Fruit fly (Drosophila melanogaster) whole organism, embryonic: ENCODE results near the gene CG43998.

ENCODE experiments used
- Ada2b ChIP-seq: fragments of 200-800 bp; sonication (Bioruptor generic); IDR thresholded peaks from 2 replicates; pipeline ENCODE4 v1.3.6; 2022; ENCODE audit warnings: missing biosample characterization, missing genetic modification characterization
- Asciz ChIP-seq: fragments of 200-800 bp; sonication (Bioruptor generic); optimal IDR thresholded peaks from 2 replicates; lab custom pipeline; 2017; ENCODE audit warnings: missing biosample characterization, mild to moderate bottlenecking, missing genetic modification characterization, missing genetic modification reagents
- Atf-2 ChIP-seq: fragments of 200-800 bp; sonication (Bioruptor generic); optimal IDR thresholded peaks from 2 replicates; lab custom pipeline; 2016; ENCODE audit warnings: missing biosample characterization, missing genetic modification characterization
- Atf3 ChIP-seq: fragments of 200-800 bp; sonication (Bioruptor generic); optimal IDR thresholded peaks from 3 replicates; lab custom pipeline; 2016; ENCODE audit warnings: missing biosample characterization, missing genetic modification characterization
- CG11456 ChIP-seq: fragments of 200-800 bp; sonication (Bioruptor generic); IDR thresholded peaks from 3 replicates; pipeline ENCODE4 v1.3.6; 2022; ENCODE audit warnings: missing biosample characterization, missing genetic modification characterization
- CG11504 ChIP-seq: fragments of 200-800 bp; sonication (Bioruptor generic); optimal IDR thresholded peaks from 3 replicates; lab custom pipeline; 2019; ENCODE audit warnings: missing biosample characterization, mild to moderate bottlenecking, missing genetic modification characterization, moderate library complexity
- CG11696 ChIP-seq: fragments of 200-800 bp; sonication (Bioruptor generic); IDR thresholded peaks from 2 replicates; pipeline ENCODE4 v1.3.6; 2022; ENCODE audit warnings: missing biosample characterization, missing genetic modification characterization
- CG12071 ChIP-seq: fragments of 200-800 bp; sonication (Bioruptor generic); optimal IDR thresholded peaks from 3 replicates; lab custom pipeline; 2018; ENCODE audit warnings: missing biosample characterization, mild to moderate bottlenecking, missing genetic modification characterization
- CG12219 ChIP-seq: fragments of 200-800 bp; sonication (Bioruptor generic); optimal IDR thresholded peaks from 3 replicates; lab custom pipeline; 2018; ENCODE audit warnings: missing biosample characterization, mild to moderate bottlenecking, missing genetic modification characterization
- CG14860 ChIP-seq: fragments of 200-800 bp; sonication (Bioruptor generic); IDR thresholded peaks from 3 replicates; pipeline ENCODE4 v1.3.6; 2022; ENCODE audit warnings: missing biosample characterization, missing genetic modification characterization; ENCODE audit not compliant: partially characterized antibody
- CG1647 ChIP-seq: fragments of 200-800 bp; sonication (Bioruptor generic); optimal IDR thresholded peaks from 3 replicates; lab custom pipeline; 2016; ENCODE audit warnings: missing biosample characterization, missing genetic modification characterization
- CG16815 ChIP-seq: fragments of 200-800 bp; sonication (Bioruptor generic); optimal IDR thresholded peaks from 3 replicates; lab custom pipeline; 2017; ENCODE audit warnings: missing biosample characterization, mild to moderate bottlenecking, missing genetic modification characterization
- CG30020 ChIP-seq: fragments of 200-800 bp; optimal IDR thresholded peaks from 2 replicates; lab custom pipeline; 2019; ENCODE audit warnings: missing biosample characterization, mild to moderate bottlenecking, missing genetic modification characterization, moderate library complexity
- CG6765 ChIP-seq: fragments of 200-800 bp; sonication (Bioruptor generic); optimal IDR thresholded peaks from 3 replicates; lab custom pipeline; 2017; ENCODE audit warnings: missing biosample characterization, mild to moderate bottlenecking, missing genetic modification characterization
- CG6813 ChIP-seq: fragments of 200-800 bp; sonication (Bioruptor generic); optimal IDR thresholded peaks from 2 replicates; lab custom pipeline; 2017; ENCODE audit warnings: missing biosample characterization, missing genetic modification characterization, mild to moderate bottlenecking, moderate library complexity, missing genetic modification reagents
- CG7786 ChIP-seq: fragments of 200-800 bp; sonication (Bioruptor generic); optimal IDR thresholded peaks from 2 replicates; lab custom pipeline; 2016; ENCODE audit warnings: missing biosample characterization, missing genetic modification characterization
- CG7928 ChIP-seq: fragments of 200-800 bp; sonication (Bioruptor generic); optimal IDR thresholded peaks from 2 replicates; lab custom pipeline; 2017; ENCODE audit warnings: missing biosample characterization, mild to moderate bottlenecking, missing genetic modification characterization
- CG8478 ChIP-seq: fragments of >200 bp; optimal IDR thresholded peaks from 2 replicates; lab custom pipeline; 2018
- CG8944 ChIP-seq: fragments of 200-800 bp; sonication (Bioruptor generic); optimal IDR thresholded peaks from 3 replicates; lab custom pipeline; 2016; ENCODE audit warnings: missing biosample characterization, missing genetic modification characterization
- CG9609 ChIP-seq: fragments of 200-800 bp; sonication (Bioruptor generic); optimal IDR thresholded peaks from 3 replicates; lab custom pipeline; 2016; ENCODE audit warnings: missing biosample characterization, missing genetic modification characterization
- CG9727 ChIP-seq: fragments of 200-800 bp; sonication (Bioruptor generic); optimal IDR thresholded peaks from 3 replicates; lab custom pipeline; 2017; ENCODE audit warnings: missing biosample characterization, mild to moderate bottlenecking, missing genetic modification characterization
- CG9797 ChIP-seq: fragments of 200-800 bp; sonication (Bioruptor generic); optimal IDR thresholded peaks from 3 replicates; lab custom pipeline; 2018; ENCODE audit warnings: missing biosample characterization, mild to moderate bottlenecking, missing genetic modification characterization
- CrebB ChIP-seq: fragments of 200-800 bp; sonication (Bioruptor generic); optimal IDR thresholded peaks from 3 replicates; lab custom pipeline; 2018; ENCODE audit warnings: missing biosample characterization, mild to moderate bottlenecking, missing genetic modification characterization
- Dbx ChIP-seq: fragments of 200-800 bp; sonication (Bioruptor generic); IDR thresholded peaks from 3 replicates; pipeline ENCODE4 v1.3.6; 2022; ENCODE audit warnings: missing biosample characterization, missing genetic modification characterization
- Dip3 ChIP-seq: fragments of 200-800 bp; sonication (Bioruptor generic); optimal IDR thresholded peaks from 3 replicates; lab custom pipeline; 2016; ENCODE audit warnings: missing biosample characterization, missing genetic modification characterization
- E2f1 ChIP-seq: fragments of 200-800 bp; sonication (Bioruptor generic); IDR thresholded peaks from 2 replicates; pipeline ENCODE4 v1.3.6; 2022; ENCODE audit warnings: missing biosample characterization, missing genetic modification characterization
- Hsf ChIP-seq: fragments of 200-800 bp; sonication (Bioruptor generic); optimal IDR thresholded peaks from 3 replicates; lab custom pipeline; 2016; ENCODE audit warnings: missing biosample characterization, missing genetic modification characterization
- Mes4 ChIP-seq: fragments of 200-800 bp; sonication (Bioruptor generic); optimal IDR thresholded peaks from 2 replicates; lab custom pipeline; 2016; ENCODE audit warnings: missing biosample characterization, missing genetic modification characterization
- NC2α ChIP-seq: fragments of 200-800 bp; sonication (Bioruptor generic); optimal IDR thresholded peaks from 2 replicates; lab custom pipeline; 2016; ENCODE audit warnings: missing biosample characterization, missing genetic modification characterization
- NFAT ChIP-seq: fragments of 200-800 bp; sonication (Bioruptor generic); IDR thresholded peaks from 2 replicates; pipeline ENCODE4 v1.3.6; 2022; ENCODE audit warnings: missing biosample characterization, missing genetic modification characterization
- Six4 ChIP-seq: fragments of 200-800 bp; sonication (Bioruptor generic); optimal IDR thresholded peaks from 2 replicates; lab custom pipeline; 2016; ENCODE audit warnings: missing biosample characterization, missing genetic modification characterization
- al ChIP-seq: fragments of 200-800 bp; sonication (Bioruptor generic); IDR thresholded peaks from 2 replicates; pipeline ENCODE4 v1.3.6; 2022; ENCODE audit warnings: missing biosample characterization, missing genetic modification characterization
- bowl ChIP-seq: fragments of 200-800 bp; sonication (Bioruptor generic); IDR thresholded peaks from 2 replicates; pipeline ENCODE4 v1.3.6; 2022; ENCODE audit warnings: missing biosample characterization, missing genetic modification characterization
- caup ChIP-seq: fragments of 200-800 bp; sonication (Bioruptor generic); optimal IDR thresholded peaks from 3 replicates; lab custom pipeline; 2017; ENCODE audit warnings: missing biosample characterization, mild to moderate bottlenecking, missing genetic modification characterization, moderate library complexity; ENCODE audit not compliant: severe bottlenecking
- dm ChIP-seq: fragments of 200-800 bp; sonication (Bioruptor generic); optimal IDR thresholded peaks from 3 replicates; lab custom pipeline; 2016; ENCODE audit warnings: missing biosample characterization, missing genetic modification characterization
- emc ChIP-seq: fragments of 200-800 bp; sonication (Bioruptor generic); optimal IDR thresholded peaks from 2 replicates; lab custom pipeline; 2016; ENCODE audit warnings: missing biosample characterization, missing genetic modification characterization
- esg ChIP-seq: fragments of 200-800 bp; sonication (Bioruptor generic); conservative IDR thresholded peaks from 2 replicates; pipeline ENCODE4 v1.3.6; 2022; ENCODE audit warnings: missing biosample characterization, missing genetic modification characterization
- gcm2 ChIP-seq: fragments of 200-800 bp; sonication (Bioruptor generic); optimal IDR thresholded peaks from 2 replicates; lab custom pipeline; 2016; ENCODE audit warnings: missing biosample characterization, missing genetic modification characterization
- gro ChIP-seq: fragments of 200-800 bp; sonication (Bioruptor generic); optimal IDR thresholded peaks from 2 replicates; lab custom pipeline; 2016; ENCODE audit warnings: missing biosample characterization, missing genetic modification characterization
- her ChIP-seq: fragments of 200-800 bp; sonication (Bioruptor generic); optimal IDR thresholded peaks from 2 replicates; lab custom pipeline; 2016; ENCODE audit warnings: missing biosample characterization, missing genetic modification characterization
- hth ChIP-seq: fragments of >200 bp; optimal IDR thresholded peaks from 2 replicates; lab custom pipeline; 2017; ENCODE audit warnings: inconsistent platforms
- insv ChIP-seq, 2 experiments: fragments of 200-800 bp; sonication (Bioruptor generic); optimal IDR thresholded peaks; 3 replicates each; lab custom pipeline; 2016 to 2018; ENCODE audit warnings: missing biosample characterization in 2 of 2, missing genetic modification characterization in 2 of 2
- jigr1 ChIP-seq: fragments of 200-800 bp; sonication (Bioruptor generic); IDR thresholded peaks from 3 replicates; pipeline ENCODE4 v1.3.6; 2022; ENCODE audit warnings: missing biosample characterization, missing genetic modification characterization
- jing ChIP-seq: fragments of 200-800 bp; sonication (Bioruptor generic); optimal IDR thresholded peaks from 2 replicates; lab custom pipeline; 2018; ENCODE audit warnings: missing biosample characterization, mild to moderate bottlenecking, missing genetic modification characterization
- nom ChIP-seq: fragments of 200-800 bp; sonication (Bioruptor generic); optimal IDR thresholded peaks from 2 replicates; lab custom pipeline; 2017; ENCODE audit warnings: missing biosample characterization, missing genetic modification characterization, mild to moderate bottlenecking, moderate library complexity, missing genetic modification reagents
- odd ChIP-seq: fragments of 200-800 bp; sonication (Bioruptor generic); optimal IDR thresholded peaks from 2 replicates; lab custom pipeline; 2017; ENCODE audit warnings: missing biosample characterization, mild to moderate bottlenecking, missing genetic modification characterization
- onecut ChIP-seq: fragments of 200-800 bp; sonication (Bioruptor generic); IDR thresholded peaks from 2 replicates; pipeline ENCODE4 v1.3.6; 2022; ENCODE audit warnings: missing biosample characterization, missing genetic modification characterization
- row ChIP-seq: fragments of 200-800 bp; sonication (Bioruptor generic); IDR thresholded peaks from 3 replicates; pipeline ENCODE4 v1.3.6; 2022; ENCODE audit warnings: missing biosample characterization, missing genetic modification characterization
- shn ChIP-seq: fragments of 200-800 bp; sonication (Bioruptor generic); optimal IDR thresholded peaks from 3 replicates; lab custom pipeline; 2016; ENCODE audit warnings: missing biosample characterization, missing genetic modification characterization
- sqz ChIP-seq: fragments of 200-800 bp; sonication (Bioruptor generic); optimal IDR thresholded peaks from 3 replicates; lab custom pipeline; 2018; ENCODE audit warnings: missing biosample characterization, mild to moderate bottlenecking, missing genetic modification characterization
- tna ChIP-seq: fragments of 200-800 bp; sonication (Bioruptor generic); IDR thresholded peaks from 2 replicates; pipeline ENCODE4 v1.3.6; 2022; ENCODE audit warnings: missing biosample characterization, missing genetic modification characterization; ENCODE audit not compliant: partially characterized antibody
- toy ChIP-seq: fragments of 200-800 bp; sonication (Bioruptor generic); IDR thresholded peaks from 2 replicates; pipeline ENCODE4 v1.3.6; 2022; ENCODE audit warnings: missing biosample characterization, missing genetic modification characterization
- zen ChIP-seq: fragments of 200-800 bp; sonication (Bioruptor generic); optimal IDR thresholded peaks from 3 replicates; lab custom pipeline; 2018; ENCODE audit warnings: missing biosample characterization, mild to moderate bottlenecking, missing genetic modification characterization, moderate library complexity

The CG43998 gene

dm6 chr3R:23919366-23919765 lies 9.4 kb downstream of the CG43998 start (continued):
- no peak for TF ChIP-seq gro (GFP tag; lab: Kevin White, UChicago)
- peak; percentile 70 for TF ChIP-seq CrebB (tag; lab: Kevin White, UChicago)
- TF ChIP-seq bowl (GFP tag; lab: Robert Waterston, UW) = no peak
- TF ChIP-seq NFAT (GFP tag; lab: Robert Waterston, UW) = no peak
- TF ChIP-seq CG8478 (lab: Kevin White, UChicago) = no peak
- TF ChIP-seq CG11504 (tag; lab: Kevin White, UChicago) = peak; percentile 25
- peak; percentile 66 for TF ChIP-seq Asciz
- no peak for TF ChIP-seq CG7786
- TF ChIP-seq toy (GFP tag; lab: Robert Waterston, UW) = no peak
- TF ChIP-seq shn (GFP tag; lab: Kevin White, UChicago) = no peak
- TF ChIP-seq CG6765 (GFP tag; lab: Kevin White, UChicago) = peak; percentile 75
- TF ChIP-seq CG16815 = no peak
- peak; percentile 78 for TF ChIP-seq odd
- TF ChIP-seq CG30020 (tag; lab: Kevin White, UChicago) = no peak
- no peak for TF ChIP-seq Atf3
- TF ChIP-seq Ada2b (GFP tag; lab: Robert Waterston, UW) = no peak
- TF ChIP-seq Dbx (GFP tag; lab: Robert Waterston, UW) = no peak
- peak; percentile 42 for TF ChIP-seq onecut (GFP tag; lab: Robert Waterston, UW)
- no peak for TF ChIP-seq CG14860 (GFP tag; lab: Robert Waterston, UW)
- TF ChIP-seq E2f1 (GFP tag; lab: Robert Waterston, UW) = no peak
- TF ChIP-seq tna = no peak
- TF ChIP-seq her (GFP tag; lab: Kevin White, UChicago) = no peak
- TF ChIP-seq hth (lab: Kevin White, UChicago) = no peak
- TF ChIP-seq gcm2 (GFP tag; lab: Kevin White, UChicago) = no peak
- peak; percentile 62 for TF ChIP-seq sqz
- TF ChIP-seq CG12219 (GFP tag; lab: Kevin White, UChicago) = peak; percentile 56
- TF ChIP-seq jing (GFP tag; lab: Kevin White, UChicago) = no peak
- no peak for TF ChIP-seq jigr1 (GFP tag; lab: Robert Waterston, UW)
- TF ChIP-seq Atf-2 (GFP tag; lab: Kevin White, UChicago) = no peak
- no peak for TF ChIP-seq zen (tag; lab: Kevin White, UChicago)
- TF ChIP-seq CG9797 (GFP tag; lab: Kevin White, UChicago) = no peak
- no peak for TF ChIP-seq Dip3 (GFP tag; lab: Kevin White, UChicago)
- no peak for TF ChIP-seq emc (GFP tag; lab: Kevin White, UChicago)
- no peak for TF ChIP-seq esg (GFP tag; lab: Robert Waterston, UW)
- no peak for TF ChIP-seq row (GFP tag; lab: Robert Waterston, UW)
- peak; percentile 85 for TF ChIP-seq CG12071 (GFP tag; lab: Kevin White, UChicago)
- no peak for TF ChIP-seq al (GFP tag; lab: Robert Waterston, UW)
- no peak for TF ChIP-seq Hsf (GFP tag; lab: Kevin White, UChicago)
- TF ChIP-seq insv (GFP tag; optimal IDR thresholded peaks at IDR 0.05; lab: Kevin White, UChicago) = no peak
- TF ChIP-seq dm (GFP tag; lab: Kevin White, UChicago) = no peak
- TF ChIP-seq CG6813 (GFP tag; lab: Kevin White, UChicago) = peak; percentile 80
- no peak for TF ChIP-seq Mes4 (GFP tag; lab: Kevin White, UChicago)
- TF ChIP-seq CG7928 (GFP tag; lab: Kevin White, UChicago) = peak; percentile 26
- peak; percentile 38 for TF ChIP-seq nom (GFP tag; lab: Kevin White, UChicago)
- TF ChIP-seq CG8944 = no peak
- no peak for TF ChIP-seq CG11696 (GFP tag; lab: Robert Waterston, UW)
- no peak for TF ChIP-seq Six4 (GFP tag; lab: Kevin White, UChicago)
- peak; percentile 69 for TF ChIP-seq caup (GFP tag; lab: Kevin White, UChicago)
- TF ChIP-seq NC2α (GFP tag; lab: Kevin White, UChicago) = no peak
- 0 out of 3 replicates have a peak, but pooled peaks have one; percentile 33 for TF ChIP-seq CG11456 (GFP tag; lab: Robert Waterston, UW)
- peak; percentile 48 for TF ChIP-seq CG9727 (GFP tag; lab: Kevin White, UChicago)
- no peak for TF ChIP-seq CG1647
- TF ChIP-seq CG9609 (GFP tag; lab: Kevin White, UChicago) = no peak
